Worm (Caenorhabditis elegans) whole organism, mixed stage, embryonic: ENCODE data around the gene ubc-24.

ENCODE experiments used
- blmp-1 ChIP-seq: fragments of 150-350 bp; optimal IDR thresholded peaks from 2 replicates; lab custom pipeline; 2014; ENCODE audit warnings: missing biosample characterization, missing genetic modification characterization
- flh-1 ChIP-seq: fragments of 200-800 bp; sonication (Bioruptor generic); optimal IDR thresholded peaks from 2 replicates; lab custom pipeline; 2018; ENCODE audit warnings: mild to moderate bottlenecking, missing genetic modification characterization, moderate library complexity, missing compliant biosample characterization
- nhr-28 ChIP-seq: fragments of 150-350 bp; optimal IDR thresholded peaks from 2 replicates; lab custom pipeline; 2014; ENCODE audit warnings: missing biosample characterization, missing genetic modification characterization
- nhr-76 ChIP-seq: sonication (generic microtip); optimal IDR thresholded peaks from 2 replicates; lab custom pipeline; 2017; ENCODE audit warnings: missing biosample characterization, missing genetic modification characterization
- snpc-4 ChIP-seq: fragments of 150-350 bp; optimal IDR thresholded peaks from 2 replicates; lab custom pipeline; 2014; ENCODE audit warnings: missing biosample characterization, missing genetic modification characterization
- sptf-1 ChIP-seq: sonication (generic microtip); optimal IDR thresholded peaks from 2 replicates; lab custom pipeline; 2017; ENCODE audit warnings: mild to moderate bottlenecking, missing genetic modification characterization, moderate library complexity, missing compliant biosample characterization
- unc-62 ChIP-seq: fragments of 150-350 bp; optimal IDR thresholded peaks from 2 replicates; lab custom pipeline; 2014; ENCODE audit warnings: missing biosample characterization, missing genetic modification reagents, missing genetic modification characterization

DNA sequence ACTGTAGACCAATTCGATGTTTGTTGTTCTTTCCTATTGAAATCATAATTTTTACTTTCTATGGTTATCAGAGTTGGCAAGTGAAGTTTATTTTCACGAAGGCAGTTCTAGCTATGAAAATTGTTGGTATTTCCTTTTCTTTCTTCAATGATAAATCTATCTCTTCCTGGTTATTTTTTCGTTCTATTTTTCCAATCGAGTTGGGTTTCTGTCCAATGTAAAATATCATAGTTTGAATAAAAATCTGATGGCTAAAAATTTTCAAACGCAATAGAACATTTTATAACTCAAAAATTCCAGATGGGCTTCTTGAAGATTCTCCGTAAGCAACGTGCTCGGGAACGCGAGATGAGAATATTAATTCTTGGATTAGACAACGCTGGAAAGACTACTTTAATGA is 38.6 kb downstream of the ubc-24 start, which contains the start of gene evl-20:
- no peak for TF ChIP-seq nhr-76 (tag; lab: Kevin White, UChicago)
- TF ChIP-seq sptf-1 (tag; lab: Kevin White, UChicago) = no peak
- no peak for TF ChIP-seq unc-62 (GFP tag; lab: Kevin White, UChicago)
- TF ChIP-seq flh-1 (GFP tag; lab: Kevin White, UChicago) = no peak
- TF ChIP-seq blmp-1 (tag; lab: Kevin White, UChicago) = no peak
- TF ChIP-seq snpc-4 (tag; lab: Kevin White, UChicago) = no peak
- no peak for TF ChIP-seq nhr-28 (tag; lab: Kevin White, UChicago)
